1 fruit fly cellular context compared by ENCODE assay signal in genomic region chr3R:23048089-23048689, dm6.
TF ChIP-seq lines count a peak whose summit lies in the region.

TSS of gene CG17121 (minus strand) at chr3R:23048214.

TF ChIP-seq in whole organism, embryonic, 481 proteins besides CTCF, POLR2A, EP300 and RAD21 (continued from another document):
- TF ChIP-seq CG17328 (GFP tag; IDR thresholded peaks at IDR 0.05; lab: Robert Waterston, UW) = no peak
- peak; percentile 49 for TF ChIP-seq sqz (GFP tag; optimal IDR thresholded peaks at IDR 0.05; lab: Kevin White, UChicago)
- TF ChIP-seq zfh1 (GFP tag; IDR thresholded peaks at IDR 0.05; lab: Robert Waterston, UW) = no peak
- no peak for TF ChIP-seq CG17568 (GFP tag; optimal IDR thresholded peaks at IDR 0.05; lab: Kevin White, UChicago)
- no peak for TF ChIP-seq mld (GFP tag; IDR thresholded peaks at IDR 0.05; lab: Robert Waterston, UW; ENCODE audit: partially characterized antibody)
- TF ChIP-seq Myb (GFP tag; optimal IDR thresholded peaks at IDR 0.05; lab: Kevin White, UChicago) = no peak
- TF ChIP-seq ara (GFP tag; IDR thresholded peaks at IDR 0.05; lab: Robert Waterston, UW) = no peak
- TF ChIP-seq Ravus (GFP tag; IDR thresholded peaks at IDR 0.05; lab: Robert Waterston, UW) = no peak
- TF ChIP-seq stwl (tag; optimal IDR thresholded peaks at IDR 0.05; lab: Kevin White, UChicago) = no peak
- TF ChIP-seq hb (GFP tag; IDR thresholded peaks at IDR 0.05; lab: Robert Waterston, UW; ENCODE audit: partially characterized antibody) = no peak
- TF ChIP-seq Camta (GFP tag; optimal IDR thresholded peaks at IDR 0.05; lab: Kevin White, UChicago) = no peak
- TF ChIP-seq sob (GFP tag; IDR thresholded peaks at IDR 0.05; lab: Robert Waterston, UW) = no peak
- TF ChIP-seq Trl (optimal IDR thresholded peaks at IDR 0.05; lab: Kevin White, UChicago) = no peak
- TF ChIP-seq Trl (GFP tag; optimal IDR thresholded peaks at IDR 0.05; lab: Kevin White, UChicago) = no peak
- TF ChIP-seq scrt (GFP tag; optimal IDR thresholded peaks at IDR 0.05; lab: Kevin White, UChicago) = no peak
- 0 out of 3 replicates have a peak, but pooled peaks have one; percentile 38 for TF ChIP-seq CG6791 (GFP tag; IDR thresholded peaks at IDR 0.05; lab: Robert Waterston, UW; ENCODE audit: partially characterized antibody)
- TF ChIP-seq H15 (GFP tag; IDR thresholded peaks at IDR 0.05; lab: Robert Waterston, UW) = no peak
- peak; percentile 63 for TF ChIP-seq CG12769 (tag; optimal IDR thresholded peaks at IDR 0.05; lab: Kevin White, UChicago)
- TF ChIP-seq lov (optimal IDR thresholded peaks at IDR 0.05; lab: Kevin White, UChicago) = no peak
- no peak for TF ChIP-seq lov (GFP tag; IDR thresholded peaks at IDR 0.05; lab: Robert Waterston, UW)
- no peak for TF ChIP-seq CG2678 (tag; optimal IDR thresholded peaks at IDR 0.05; lab: Kevin White, UChicago)
- TF ChIP-seq phol (tag; optimal IDR thresholded peaks at IDR 0.05; lab: Kevin White, UChicago) = no peak
- TF ChIP-seq Fer2 (tag; optimal IDR thresholded peaks at IDR 0.05; lab: Kevin White, UChicago) = no peak
- no peak for TF ChIP-seq ato (GFP tag; IDR thresholded peaks at IDR 0.05; lab: Robert Waterston, UW; ENCODE audit: partially characterized antibody)
- TF ChIP-seq salm (tag; optimal IDR thresholded peaks at IDR 0.05; lab: Kevin White, UChicago) = no peak
- no peak for TF ChIP-seq CG34376 (GFP tag; optimal IDR thresholded peaks at IDR 0.05; lab: Kevin White, UChicago)
- TF ChIP-seq bbx (GFP tag; IDR thresholded peaks at IDR 0.05; lab: Robert Waterston, UW; ENCODE audit: partially characterized antibody) = 0 out of 2 replicates have a peak, but pooled peaks have one; percentile 30
- TF ChIP-seq dysf (GFP tag; IDR thresholded peaks at IDR 0.05; lab: Robert Waterston, UW) = no peak
- no peak for TF ChIP-seq CG3847 (GFP tag; IDR thresholded peaks at IDR 0.05; lab: Robert Waterston, UW)
- no peak for TF ChIP-seq HmgD (GFP tag; optimal IDR thresholded peaks at IDR 0.05; lab: Kevin White, UChicago)
- no peak for TF ChIP-seq CG18599 (GFP tag; optimal IDR thresholded peaks at IDR 0.05; lab: Kevin White, UChicago)
- TF ChIP-seq CG4820 (GFP tag; optimal IDR thresholded peaks at IDR 0.05; lab: Kevin White, UChicago) = no peak
- TF ChIP-seq grn (GFP tag; optimal IDR thresholded peaks at IDR 0.05; lab: Kevin White, UChicago) = peak; percentile 94
- TF ChIP-seq unpg (GFP tag; optimal IDR thresholded peaks at IDR 0.05; lab: Kevin White, UChicago) = no peak
- TF ChIP-seq tio (GFP tag; optimal IDR thresholded peaks at IDR 0.05; lab: Kevin White, UChicago) = no peak
- TF ChIP-seq z (GFP tag; IDR thresholded peaks at IDR 0.05; lab: Robert Waterston, UW) = peak; percentile 97
- no peak for TF ChIP-seq HLH4C (GFP tag; IDR thresholded peaks at IDR 0.05; lab: Robert Waterston, UW; ENCODE audit: partially characterized antibody)
- TF ChIP-seq yki (optimal IDR thresholded peaks at IDR 0.05; lab: Kevin White, UChicago) = no peak
- TF ChIP-seq CG12219 (GFP tag; optimal IDR thresholded peaks at IDR 0.05; lab: Kevin White, UChicago) = no peak
- TF ChIP-seq Hr39 (optimal IDR thresholded peaks at IDR 0.05; lab: Kevin White, UChicago) = no peak
- TF ChIP-seq Neu2 (GFP tag; optimal IDR thresholded peaks at IDR 0.05; lab: Kevin White, UChicago; ENCODE audit: borderline replicate concordance) = no peak
- no peak for TF ChIP-seq Atf6 (GFP tag; IDR thresholded peaks at IDR 0.05; lab: Robert Waterston, UW)
- no peak for TF ChIP-seq cad (GFP tag; optimal IDR thresholded peaks at IDR 0.05; lab: Kevin White, UChicago)
- no peak for TF ChIP-seq schlank (tag; optimal IDR thresholded peaks at IDR 0.05; lab: Kevin White, UChicago)
- no peak for TF ChIP-seq CG8924 (tag; optimal IDR thresholded peaks at IDR 0.05; lab: Kevin White, UChicago)
- peak; percentile 20 for TF ChIP-seq Jarid2 (GFP tag; optimal IDR thresholded peaks at IDR 0.05; lab: Kevin White, UChicago)
- no peak for TF ChIP-seq CG17359 (tag; optimal IDR thresholded peaks at IDR 0.05; lab: Kevin White, UChicago)
- TF ChIP-seq CrebB (tag; optimal IDR thresholded peaks at IDR 0.05; lab: Kevin White, UChicago) = no peak
- TF ChIP-seq eyg (GFP tag; optimal IDR thresholded peaks at IDR 0.05; lab: Kevin White, UChicago) = no peak
- TF ChIP-seq cas (GFP tag; IDR thresholded peaks at IDR 0.05; lab: Robert Waterston, UW) = no peak
- TF ChIP-seq CG6765 (GFP tag; optimal IDR thresholded peaks at IDR 0.05; lab: Kevin White, UChicago) = no peak
- TF ChIP-seq BEAF-32 (GFP tag; optimal IDR thresholded peaks at IDR 0.05; lab: Kevin White, UChicago) = no peak
- TF ChIP-seq CG9437 (GFP tag; optimal IDR thresholded peaks at IDR 0.05; lab: Kevin White, UChicago) = no peak
- TF ChIP-seq Bgb (GFP tag; IDR thresholded peaks at IDR 0.05; lab: Robert Waterston, UW; ENCODE audit: partially characterized antibody) = peak; percentile 18; the same call in 1 of the 2 replicates
- no peak for TF ChIP-seq slp2 (GFP tag; optimal IDR thresholded peaks at IDR 0.05; lab: Kevin White, UChicago)
- TF ChIP-seq C15 (GFP tag; IDR thresholded peaks at IDR 0.05; lab: Robert Waterston, UW) = no peak
- no peak for TF ChIP-seq fu2 (GFP tag; optimal IDR thresholded peaks at IDR 0.05; lab: Kevin White, UChicago)
- TF ChIP-seq lbe (GFP tag; optimal IDR thresholded peaks at IDR 0.05; lab: Kevin White, UChicago) = no peak
- TF ChIP-seq pros (GFP tag; optimal IDR thresholded peaks at IDR 0.05; lab: Kevin White, UChicago) = peak; percentile 94
- TF ChIP-seq fd3F (GFP tag; optimal IDR thresholded peaks at IDR 0.05; lab: Kevin White, UChicago) = no peak
- peak; percentile 80 for TF ChIP-seq abd-A (tag; optimal IDR thresholded peaks at IDR 0.05; lab: Kevin White, UChicago)
- no peak for TF ChIP-seq NC2α (GFP tag; optimal IDR thresholded peaks at IDR 0.05; lab: Kevin White, UChicago)
- TF ChIP-seq wdn (GFP tag; IDR thresholded peaks at IDR 0.05; lab: Robert Waterston, UW) = no peak
- TF ChIP-seq CG42726 (GFP tag; IDR thresholded peaks at IDR 0.05; lab: Robert Waterston, UW; ENCODE audit: partially characterized antibody) = no peak
- TF ChIP-seq CG10321 (GFP tag; IDR thresholded peaks at IDR 0.05; lab: Robert Waterston, UW) = no peak
- TF ChIP-seq pum (GFP tag; optimal IDR thresholded peaks at IDR 0.05; lab: Kevin White, UChicago) = no peak
- no peak for TF ChIP-seq CG2712 (tag; optimal IDR thresholded peaks at IDR 0.05; lab: Kevin White, UChicago)
- no peak for TF ChIP-seq sr (GFP tag; IDR thresholded peaks at IDR 0.05; lab: Robert Waterston, UW)
- TF ChIP-seq Pdp1 (GFP tag; optimal IDR thresholded peaks at IDR 0.05; lab: Kevin White, UChicago) = no peak
- TF ChIP-seq lilli (GFP tag; optimal IDR thresholded peaks at IDR 0.05; lab: Kevin White, UChicago) = no peak
- no peak for TF ChIP-seq CG10462 (GFP tag; optimal IDR thresholded peaks at IDR 0.05; lab: Kevin White, UChicago)
- TF ChIP-seq CG4707 (GFP tag; optimal IDR thresholded peaks at IDR 0.05; lab: Kevin White, UChicago) = peak; percentile 64
- TF ChIP-seq CG9215 (GFP tag; IDR thresholded peaks at IDR 0.05; lab: Robert Waterston, UW) = no peak
- no peak for TF ChIP-seq Ets65A (GFP tag; lab: Kevin White, UChicago)
- TF ChIP-seq Bdp1 (GFP tag; optimal IDR thresholded peaks at IDR 0.05; lab: Kevin White, UChicago) = no peak
- peak; percentile 77; the same call in 1 of the 4 replicates for TF ChIP-seq chinmo (GFP tag; IDR thresholded peaks at IDR 0.05; lab: Robert Waterston, UW; ENCODE audit: partially characterized antibody)
- TF ChIP-seq kni (GFP tag; optimal IDR thresholded peaks at IDR 0.05; lab: Kevin White, UChicago) = peak; percentile 66
- TF ChIP-seq da (GFP tag; optimal IDR thresholded peaks at IDR 0.05; lab: Kevin White, UChicago) = no peak
- TF ChIP-seq Adf1 (GFP tag; IDR thresholded peaks at IDR 0.05; lab: Robert Waterston, UW) = no peak
